Fruit fly (Drosophila melanogaster) whole organism, embryonic: Measurements from ENCODE around the gene CG11342.

Experiments
- Adf1 ChIP-seq: fragments of 200-800 bp; sonication (Bioruptor generic); IDR thresholded peaks from 2 replicates; pipeline ENCODE4 v1.3.6; 2022; ENCODE audit warnings: missing biosample characterization, missing genetic modification characterization
- Aef1 ChIP-seq: fragments of 200-800 bp; sonication (Bioruptor generic); IDR thresholded peaks from 3 replicates; pipeline ENCODE4 v1.3.6; 2022; ENCODE audit warnings: missing biosample characterization, missing genetic modification characterization
- Awh ChIP-seq: fragments of 200-800 bp; sonication (Bioruptor generic); IDR thresholded peaks from 2 replicates; pipeline ENCODE4, ENCODE4 v1.3.6; 2022; ENCODE audit warnings: missing biosample characterization, missing genetic modification characterization
- CG10431 ChIP-seq: fragments of 200-800 bp; sonication (Bioruptor generic); optimal IDR thresholded peaks from 3 replicates; lab custom pipeline; 2018; ENCODE audit warnings: missing biosample characterization, mild to moderate bottlenecking, missing genetic modification characterization
- CG11504 ChIP-seq: fragments of 200-800 bp; sonication (Bioruptor generic); optimal IDR thresholded peaks from 3 replicates; lab custom pipeline; 2019; ENCODE audit warnings: missing biosample characterization, mild to moderate bottlenecking, missing genetic modification characterization, moderate library complexity
- CG1529 ChIP-seq: fragments of 200-800 bp; sonication (Bioruptor generic); optimal IDR thresholded peaks from 3 replicates; lab custom pipeline; 2018; ENCODE audit warnings: missing biosample characterization, missing genetic modification characterization
- CG15601 ChIP-seq: fragments of 200-800 bp; sonication (Bioruptor generic); optimal IDR thresholded peaks from 3 replicates; lab custom pipeline; 2019; ENCODE audit warnings: missing biosample characterization, mild to moderate bottlenecking, missing genetic modification characterization, moderate library complexity
- CG31224 ChIP-seq: fragments of 200-800 bp; sonication (Bioruptor generic); IDR thresholded peaks from 2 replicates; pipeline ENCODE4 v1.3.6; 2022; ENCODE audit warnings: missing biosample characterization, missing genetic modification characterization
- CG31388 ChIP-seq: fragments of 200-800 bp; sonication (Bioruptor generic); optimal IDR thresholded peaks from 2 replicates; lab custom pipeline; 2016; ENCODE audit warnings: missing biosample characterization, missing genetic modification characterization
- CG6175 ChIP-seq: fragments of 200-800 bp; sonication (Bioruptor generic); IDR thresholded peaks from 3 replicates; pipeline ENCODE4 v1.3.6; 2022; ENCODE audit warnings: missing biosample characterization, missing genetic modification characterization
- CG7357 ChIP-seq: fragments of 200-800 bp; sonication (Bioruptor generic); IDR thresholded peaks from 3 replicates; pipeline ENCODE4 v1.3.6; 2022; ENCODE audit warnings: missing biosample characterization, missing genetic modification characterization
- CG7372 ChIP-seq: fragments of 200-800 bp; sonication (Bioruptor generic); IDR thresholded peaks from 2 replicates; pipeline ENCODE4 v1.3.6; 2022; ENCODE audit warnings: missing biosample characterization, missing genetic modification characterization
- CG7556 ChIP-seq: fragments of 200-800 bp; sonication (Bioruptor generic); optimal IDR thresholded peaks from 2 replicates; lab custom pipeline; 2017; ENCODE audit warnings: missing biosample characterization, mild to moderate bottlenecking, missing genetic modification characterization
- CG9727 ChIP-seq: fragments of 200-800 bp; sonication (Bioruptor generic); optimal IDR thresholded peaks from 3 replicates; lab custom pipeline; 2017; ENCODE audit warnings: missing biosample characterization, mild to moderate bottlenecking, missing genetic modification characterization
- CkIIα-i1 ChIP-seq: fragments of 200-800 bp; sonication (Bioruptor generic); IDR thresholded peaks from 2 replicates; pipeline ENCODE4 v1.3.6; 2022; ENCODE audit warnings: missing biosample characterization, missing genetic modification characterization
- D ChIP-seq, 2 experiments: fragments of 200-800 bp in 1 of 2; fragments of >200 bp in 1 of 2; sonication (Bioruptor generic) in 1 of 2; optimal IDR thresholded peaks; 2 replicates in 1 of 2; 3 replicates in 1 of 2; lab custom pipeline; 2017; ENCODE audit warnings: mild to moderate bottlenecking in 1 of 2, missing biosample characterization in 1 of 2, missing genetic modification characterization in 1 of 2, missing genetic modification reagents in 1 of 2
- Dfd ChIP-seq, 2 experiments: fragments of >200 bp; optimal IDR thresholded peaks; 2 replicates each; lab custom pipeline; 2017; ENCODE audit warnings: missing biosample characterization in 2 of 2, missing genetic modification characterization in 2 of 2
- Doc2 ChIP-seq: fragments of 200-800 bp; sonication (Bioruptor generic); IDR thresholded peaks from 2 replicates; pipeline ENCODE4 v1.3.6; 2022; ENCODE audit warnings: missing biosample characterization, missing genetic modification characterization
- Dp ChIP-seq: fragments of 200-800 bp; sonication (Bioruptor generic); optimal IDR thresholded peaks from 2 replicates; lab custom pipeline; 2018; ENCODE audit warnings: missing biosample characterization, mild to moderate bottlenecking, missing genetic modification characterization, moderate library complexity
- Gug ChIP-seq: fragments of 200-800 bp; sonication (Bioruptor generic); IDR thresholded peaks from 4 replicates; pipeline ENCODE4 v1.3.6; 2022; ENCODE audit warnings: missing biosample characterization, missing genetic modification characterization
- H2.0 ChIP-seq: fragments of 200-800 bp; sonication (Bioruptor generic); IDR thresholded peaks from 2 replicates; pipeline ENCODE4 v1.3.6; 2022; ENCODE audit warnings: missing biosample characterization, missing genetic modification characterization
- HLH54F ChIP-seq: fragments of 200-800 bp; sonication (Bioruptor generic); optimal IDR thresholded peaks from 3 replicates; lab custom pipeline; 2016; ENCODE audit warnings: missing biosample characterization, missing genetic modification characterization
- HmgZ ChIP-seq: fragments of 200-800 bp; sonication (Bioruptor generic); optimal IDR thresholded peaks from 2 replicates; lab custom pipeline; 2018; ENCODE audit warnings: missing biosample characterization, mild to moderate bottlenecking, missing genetic modification characterization
- MBD-R2 ChIP-seq: fragments of 200-800 bp; sonication (Bioruptor generic); IDR thresholded peaks from 2 replicates; pipeline ENCODE4 v1.3.6; 2022; ENCODE audit warnings: missing biosample characterization, missing genetic modification characterization
- NFAT ChIP-seq: fragments of 200-800 bp; sonication (Bioruptor generic); IDR thresholded peaks from 2 replicates; pipeline ENCODE4 v1.3.6; 2022; ENCODE audit warnings: missing biosample characterization, missing genetic modification characterization
- Nf-YB ChIP-seq: fragments of 200-800 bp; sonication (Bioruptor generic); optimal IDR thresholded peaks from 3 replicates; lab custom pipeline; 2019; ENCODE audit warnings: missing biosample characterization, mild to moderate bottlenecking, missing genetic modification characterization, moderate library complexity
- Optix ChIP-seq: fragments of 200-800 bp; sonication (Bioruptor generic); IDR thresholded peaks from 3 replicates; pipeline ENCODE4 v1.3.6; 2022; ENCODE audit warnings: missing biosample characterization, missing genetic modification characterization
- Sin3A ChIP-seq: fragments of >200 bp; optimal IDR thresholded peaks from 2 replicates; lab custom pipeline; 2018
- Sox102F ChIP-seq: fragments of 200-800 bp; sonication (Bioruptor generic); optimal IDR thresholded peaks from 2 replicates; lab custom pipeline; 2018; ENCODE audit warnings: missing biosample characterization, mild to moderate bottlenecking, missing genetic modification characterization, moderate library complexity
- Sry-β ChIP-seq: fragments of 200-800 bp; sonication (Bioruptor generic); optimal IDR thresholded peaks from 2 replicates; lab custom pipeline; 2018; ENCODE audit warnings: missing biosample characterization, mild to moderate bottlenecking, missing genetic modification characterization, moderate library complexity
- Sry-δ ChIP-seq: fragments of 200-800 bp; sonication (Bioruptor generic); optimal IDR thresholded peaks from 2 replicates; lab custom pipeline; 2016; ENCODE audit warnings: missing biosample characterization, missing genetic modification characterization
- al ChIP-seq: fragments of 200-800 bp; sonication (Bioruptor generic); IDR thresholded peaks from 2 replicates; pipeline ENCODE4 v1.3.6; 2022; ENCODE audit warnings: missing biosample characterization, missing genetic modification characterization
- aop ChIP-seq: fragments of 200-800 bp; sonication (Bioruptor generic); IDR thresholded peaks from 2 replicates; pipeline ENCODE4 v1.3.6; 2022; ENCODE audit warnings: missing biosample characterization, missing genetic modification characterization
- cad ChIP-seq: fragments of >200 bp; optimal IDR thresholded peaks from 2 replicates; lab custom pipeline; 2017; ENCODE audit warnings: missing biosample characterization, missing genetic modification characterization
- dati ChIP-seq: fragments of 200-800 bp; sonication (Bioruptor generic); IDR thresholded peaks from 2 replicates; pipeline ENCODE4 v1.3.6; 2022; ENCODE audit warnings: missing biosample characterization, missing genetic modification characterization
- fd3F ChIP-seq: fragments of 200-800 bp; sonication (Bioruptor generic); optimal IDR thresholded peaks from 2 replicates; lab custom pipeline; 2018; ENCODE audit warnings: missing biosample characterization, mild to moderate bottlenecking, missing genetic modification characterization, moderate library complexity
- ftz-f1 ChIP-seq: fragments of 200-800 bp; sonication (Bioruptor generic); optimal IDR thresholded peaks from 2 replicates; lab custom pipeline; 2016; ENCODE audit warnings: missing biosample characterization, missing genetic modification characterization
- gsb ChIP-seq: fragments of 200-800 bp; sonication (Bioruptor generic); IDR thresholded peaks from 2 replicates; pipeline ENCODE4 v1.3.6; 2022; ENCODE audit warnings: missing biosample characterization, missing genetic modification characterization
- insv ChIP-seq, 2 experiments: fragments of 200-800 bp; sonication (Bioruptor generic); optimal IDR thresholded peaks; 3 replicates each; lab custom pipeline; 2016 to 2018; ENCODE audit warnings: missing biosample characterization in 2 of 2, missing genetic modification characterization in 2 of 2
- jing ChIP-seq: fragments of 200-800 bp; sonication (Bioruptor generic); optimal IDR thresholded peaks from 2 replicates; lab custom pipeline; 2018; ENCODE audit warnings: missing biosample characterization, mild to moderate bottlenecking, missing genetic modification characterization
- mam ChIP-seq: fragments of 200-800 bp; sonication (Bioruptor generic); optimal IDR thresholded peaks from 3 replicates; lab custom pipeline; 2016; ENCODE audit warnings: missing biosample characterization, missing genetic modification characterization
- onecut ChIP-seq: fragments of 200-800 bp; sonication (Bioruptor generic); IDR thresholded peaks from 2 replicates; pipeline ENCODE4 v1.3.6; 2022; ENCODE audit warnings: missing biosample characterization, missing genetic modification characterization
- pnt ChIP-seq: fragments of 200-800 bp; sonication (Bioruptor generic); optimal IDR thresholded peaks from 3 replicates; lab custom pipeline; 2016; ENCODE audit warnings: missing biosample characterization, missing genetic modification characterization
- pum ChIP-seq: fragments of 200-800 bp; sonication (Bioruptor generic); optimal IDR thresholded peaks from 2 replicates; lab custom pipeline; 2016; ENCODE audit warnings: missing biosample characterization, missing genetic modification characterization
- scrt ChIP-seq: fragments of 200-800 bp; sonication (Bioruptor generic); optimal IDR thresholded peaks from 2 replicates; lab custom pipeline; 2018; ENCODE audit warnings: missing biosample characterization, mild to moderate bottlenecking, missing genetic modification characterization, moderate library complexity
- sna ChIP-seq: fragments of 200-800 bp; sonication (Bioruptor generic); IDR thresholded peaks from 2 replicates; pipeline ENCODE4 v1.3.6; 2022; ENCODE audit warnings: missing biosample characterization, missing genetic modification characterization; ENCODE audit not compliant: partially characterized antibody
- tgo ChIP-seq: fragments of 200-800 bp; sonication (Bioruptor generic); IDR thresholded peaks from 3 replicates; pipeline ENCODE4 v1.3.6; 2022; ENCODE audit warnings: missing biosample characterization, missing genetic modification characterization
- trh ChIP-seq: fragments of 200-800 bp; sonication (Bioruptor generic); optimal IDR thresholded peaks from 2 replicates; lab custom pipeline; 2016; ENCODE audit warnings: missing biosample characterization, missing genetic modification characterization
- tup ChIP-seq: fragments of 200-800 bp; sonication (Bioruptor generic); optimal IDR thresholded peaks from 2 replicates; lab custom pipeline; 2016; ENCODE audit warnings: missing biosample characterization, mild to moderate bottlenecking, missing genetic modification characterization, moderate library complexity
- twi ChIP-seq: fragments of 200-800 bp; optimal IDR thresholded peaks from 2 replicates; lab custom pipeline; 2019; ENCODE audit warnings: missing biosample characterization, mild to moderate bottlenecking, missing genetic modification characterization, moderate library complexity

CG11342 gene

dm6 chr3L:4354898-4355627, 12.2 kb downstream of the CG11342 start (continued):
- TF ChIP-seq D (optimal IDR thresholded peaks at IDR 0.05; lab: Kevin White, UChicago) (no peak), D (GFP tag; optimal IDR thresholded peaks at IDR 0.05; lab: Kevin White, UChicago) (peak; percentile 22), pnt (GFP tag; lab: Kevin White, UChicago) (no peak), onecut (no peak), Sry-δ (GFP tag; lab: Kevin White, UChicago) (no peak), sna (GFP tag; lab: Robert Waterston, UW) (no peak), twi (tag; lab: Kevin White, UChicago) (no peak), tgo (no peak), CG7357 (no peak), MBD-R2 (GFP tag; lab: Robert Waterston, UW) (no peak), CG31224 (no peak), CG1529 (GFP tag; lab: Kevin White, UChicago) (no peak), CG6175 (GFP tag; lab: Robert Waterston, UW) (no peak), trh (GFP tag; lab: Kevin White, UChicago) (no peak), Sry-β (GFP tag; lab: Kevin White, UChicago) (no peak), gsb (GFP tag; lab: Robert Waterston, UW) (no peak), Adf1 (no peak)

dm6 chr3L:4353657-4354075, 13.6 kb downstream of the CG11342 start:
- TF ChIP-seq CG9727 (peak; percentile 33), jing (GFP tag; lab: Kevin White, UChicago) (no peak), Dfd (GFP tag; optimal IDR thresholded peaks at IDR 0.05; lab: Kevin White, UChicago) (no peak), Gug (GFP tag; lab: Robert Waterston, UW) (peak; percentile 51; the same call in 2 of the 4 replicates), CG10431 (GFP tag; lab: Kevin White, UChicago) (no peak), mam (GFP tag; lab: Kevin White, UChicago) (peak; percentile 13), Sin3A (lab: Kevin White, UChicago) (no peak), CkIIα-i1 (GFP tag; lab: Robert Waterston, UW) (no peak), Optix (peak; percentile 43; the same call in 1 of the 3 replicates), HLH54F (GFP tag; lab: Kevin White, UChicago) (no peak), al (no peak), Nf-YB (GFP tag; lab: Kevin White, UChicago) (no peak), NFAT (GFP tag; lab: Robert Waterston, UW) (peak; percentile 56; the same call in 1 of the 2 replicates), aop (GFP tag; lab: Robert Waterston, UW) (no peak), H2.0 (GFP tag; lab: Robert Waterston, UW) (no peak), Aef1 (no peak), fd3F (no peak), tup (peak; percentile 8), CG7556 (GFP tag; lab: Kevin White, UChicago) (peak; percentile 80), scrt (GFP tag; lab: Kevin White, UChicago) (peak; percentile 39), HmgZ (no peak), dati (GFP tag; lab: Robert Waterston, UW) (no peak), CG11504 (tag; lab: Kevin White, UChicago) (peak; percentile 57), CG15601 (tag; lab: Kevin White, UChicago) (no peak), cad (GFP tag; lab: Kevin White, UChicago) (no peak), ftz-f1 (GFP tag; lab: Kevin White, UChicago) (no peak), CG7372 (no peak), insv (GFP tag; optimal IDR thresholded peaks at IDR 0.05; lab: Kevin White, UChicago) (no peak), Doc2 (GFP tag; lab: Robert Waterston, UW) (no peak), CG31388 (no peak), Awh (GFP tag; lab: Robert Waterston, UW) (0 out of 2 replicates have a peak, but pooled peaks have one; percentile 30), Sox102F (peak; percentile 35), Dp (GFP tag; lab: Kevin White, UChicago) (no peak), CG7357 (0 out of 3 replicates have a peak, but pooled peaks have one; percentile 11), pum (GFP tag; lab: Kevin White, UChicago) (peak; percentile 30)
